Fruit fly (Drosophila melanogaster) whole organism, embryonic: ENCODE results near the gene NdufA3.

ENCODE experiments used
- Aef1 ChIP-seq: fragments of 200-800 bp; sonication (Bioruptor generic); IDR thresholded peaks from 3 replicates; pipeline ENCODE4 v1.3.6; 2022; ENCODE audit warnings: missing biosample characterization, missing genetic modification characterization
- B-H1 ChIP-seq: fragments of 200-800 bp; sonication (Bioruptor generic); IDR thresholded peaks from 3 replicates; pipeline ENCODE4 v1.3.6; 2022; ENCODE audit warnings: missing biosample characterization, missing genetic modification characterization
- Bgb ChIP-seq: fragments of 200-800 bp; sonication (Bioruptor generic); IDR thresholded peaks from 2 replicates; pipeline ENCODE4 v1.3.6; 2022; ENCODE audit warnings: missing biosample characterization, missing genetic modification characterization; ENCODE audit not compliant: partially characterized antibody
- CG10267 ChIP-seq: fragments of 200-800 bp; sonication (Bioruptor generic); optimal IDR thresholded peaks from 2 replicates; lab custom pipeline; 2018; ENCODE audit warnings: missing biosample characterization, mild to moderate bottlenecking, missing genetic modification characterization, moderate library complexity
- CG12942 ChIP-seq: fragments of 200-800 bp; sonication (Bioruptor generic); optimal IDR thresholded peaks from 3 replicates; lab custom pipeline; 2016; ENCODE audit warnings: missing biosample characterization, missing genetic modification characterization
- CG13624 ChIP-seq: fragments of 200-800 bp; sonication (Bioruptor generic); optimal IDR thresholded peaks from 2 replicates; lab custom pipeline; 2016; ENCODE audit warnings: missing biosample characterization, missing genetic modification characterization
- CG13775 ChIP-seq: fragments of 200-800 bp; sonication (Bioruptor generic); optimal IDR thresholded peaks from 3 replicates; lab custom pipeline; 2017; ENCODE audit warnings: missing biosample characterization, mild to moderate bottlenecking, missing genetic modification characterization
- CG14441 ChIP-seq: fragments of 200-800 bp; sonication (Bioruptor generic); IDR thresholded peaks from 2 replicates; pipeline ENCODE4 v1.3.6; 2022; ENCODE audit warnings: missing biosample characterization, missing genetic modification characterization
- CG2199 ChIP-seq: fragments of 200-800 bp; sonication (Bioruptor generic); IDR thresholded peaks from 3 replicates; pipeline ENCODE4 v1.3.6; 2022; ENCODE audit warnings: missing biosample characterization, missing genetic modification characterization
- CG2202 ChIP-seq: fragments of 200-800 bp; sonication (Bioruptor generic); optimal IDR thresholded peaks from 2 replicates; lab custom pipeline; 2018; ENCODE audit warnings: missing biosample characterization, mild to moderate bottlenecking, missing genetic modification characterization
- CG3065 ChIP-seq: fragments of 200-800 bp; sonication (Bioruptor generic); optimal IDR thresholded peaks from 2 replicates; lab custom pipeline; 2016; ENCODE audit warnings: missing biosample characterization, missing genetic modification characterization
- CG33213 ChIP-seq: fragments of 200-800 bp; sonication (Bioruptor generic); optimal IDR thresholded peaks from 3 replicates; lab custom pipeline; 2016; ENCODE audit warnings: missing biosample characterization, missing genetic modification characterization
- CG42726 ChIP-seq: fragments of 200-800 bp; sonication (Bioruptor generic); IDR thresholded peaks from 2 replicates; pipeline ENCODE4 v1.3.6; 2022; ENCODE audit warnings: missing biosample characterization, missing genetic modification characterization; ENCODE audit not compliant: partially characterized antibody
- CG4328 ChIP-seq: fragments of 200-800 bp; sonication (Bioruptor generic); optimal IDR thresholded peaks from 3 replicates; lab custom pipeline; 2017; ENCODE audit warnings: missing biosample characterization, missing genetic modification reagents, missing genetic modification characterization
- CG5245 ChIP-seq: fragments of 200-800 bp; sonication (Bioruptor generic); optimal IDR thresholded peaks from 3 replicates; lab custom pipeline; 2016; ENCODE audit warnings: missing biosample characterization, missing genetic modification characterization
- CG6683 ChIP-seq: fragments of 200-800 bp; sonication (Bioruptor generic); optimal IDR thresholded peaks from 2 replicates; lab custom pipeline; 2017; ENCODE audit warnings: missing biosample characterization, mild to moderate bottlenecking, missing genetic modification characterization, missing genetic modification reagents
- CG6813 ChIP-seq: fragments of 200-800 bp; sonication (Bioruptor generic); optimal IDR thresholded peaks from 2 replicates; lab custom pipeline; 2017; ENCODE audit warnings: missing biosample characterization, missing genetic modification characterization, mild to moderate bottlenecking, moderate library complexity, missing genetic modification reagents
- CG7556 ChIP-seq: fragments of 200-800 bp; sonication (Bioruptor generic); optimal IDR thresholded peaks from 2 replicates; lab custom pipeline; 2017; ENCODE audit warnings: missing biosample characterization, mild to moderate bottlenecking, missing genetic modification characterization
- CG8290 ChIP-seq, 3 experiments: fragments of 200-800 bp; sonication (Bioruptor generic); optimal IDR thresholded peaks; 2 replicates each; lab custom pipeline; 2016 to 2019; ENCODE audit warnings: missing biosample characterization in 3 of 3, missing genetic modification characterization in 3 of 3, mild to moderate bottlenecking in 2 of 3, moderate library complexity in 1 of 3
- CG8765 ChIP-seq: fragments of 200-800 bp; sonication (Bioruptor generic); IDR thresholded peaks from 2 replicates; pipeline ENCODE4 v1.3.6; 2022; ENCODE audit warnings: missing biosample characterization, missing genetic modification characterization
- CG8944 ChIP-seq: fragments of 200-800 bp; sonication (Bioruptor generic); optimal IDR thresholded peaks from 3 replicates; lab custom pipeline; 2016; ENCODE audit warnings: missing biosample characterization, missing genetic modification characterization
- CTCF ChIP-seq: fragments of 200-800 bp; sonication (Bioruptor generic); optimal IDR thresholded peaks from 2 replicates; lab custom pipeline; 2017; ENCODE audit warnings: missing biosample characterization, mild to moderate bottlenecking, missing genetic modification characterization, moderate library complexity
- E2f1 ChIP-seq: fragments of 200-800 bp; sonication (Bioruptor generic); IDR thresholded peaks from 2 replicates; pipeline ENCODE4 v1.3.6; 2022; ENCODE audit warnings: missing biosample characterization, missing genetic modification characterization
- Elba2 ChIP-seq: fragments of 200-800 bp; sonication (Bioruptor generic); optimal IDR thresholded peaks from 3 replicates; lab custom pipeline; 2016; ENCODE audit warnings: missing biosample characterization, missing genetic modification characterization
- Ets65A ChIP-seq: fragments of 200-800 bp; sonication (Bioruptor generic); peaks from one replicate; lab custom pipeline; 2016; ENCODE audit warnings: missing biosample characterization, missing genetic modification characterization
- MESR4 ChIP-seq: fragments of 200-800 bp; sonication (Bioruptor generic); optimal IDR thresholded peaks from 2 replicates; lab custom pipeline; 2018; ENCODE audit warnings: missing biosample characterization, mild to moderate bottlenecking, missing genetic modification characterization, moderate library complexity
- NC2α ChIP-seq: fragments of 200-800 bp; sonication (Bioruptor generic); optimal IDR thresholded peaks from 2 replicates; lab custom pipeline; 2016; ENCODE audit warnings: missing biosample characterization, missing genetic modification characterization
- Nf-YA ChIP-seq: fragments of 200-800 bp; sonication (Bioruptor generic); IDR thresholded peaks from 2 replicates; pipeline ENCODE4 v1.3.6; 2022; ENCODE audit warnings: missing biosample characterization, missing genetic modification characterization
- PHDP ChIP-seq: fragments of 200-800 bp; sonication (Bioruptor generic); optimal IDR thresholded peaks from 3 replicates; lab custom pipeline; 2018; ENCODE audit warnings: missing biosample characterization, mild to moderate bottlenecking, missing genetic modification characterization, moderate library complexity
- Pdp1 ChIP-seq, 2 experiments: fragments of 200-800 bp; sonication (Bioruptor generic); optimal IDR thresholded peaks; 3 replicates each; lab custom pipeline; 2016; ENCODE audit warnings: missing biosample characterization in 2 of 2, missing genetic modification characterization in 2 of 2, mild to moderate bottlenecking in 1 of 2, moderate library complexity in 1 of 2
- Sox100B ChIP-seq: fragments of 200-800 bp; sonication (Bioruptor generic); optimal IDR thresholded peaks from 3 replicates; lab custom pipeline; 2018; ENCODE audit warnings: missing biosample characterization, mild to moderate bottlenecking, missing genetic modification characterization
- Tbp ChIP-seq: fragments of >200 bp; optimal IDR thresholded peaks from 2 replicates; lab custom pipeline; 2018; ENCODE audit warnings: missing biosample characterization, missing genetic modification characterization
- Usf ChIP-seq: fragments of 200-800 bp; sonication (Bioruptor generic); optimal IDR thresholded peaks from 2 replicates; lab custom pipeline; 2017; ENCODE audit warnings: missing genotype, missing biosample characterization, missing genetic modification characterization
- Vsx1 ChIP-seq: fragments of 200-800 bp; sonication (Bioruptor generic); optimal IDR thresholded peaks from 2 replicates; lab custom pipeline; 2017; ENCODE audit warnings: missing biosample characterization, mild to moderate bottlenecking, missing genetic modification characterization, missing genetic modification reagents
- bbx ChIP-seq: fragments of 200-800 bp; sonication (Bioruptor generic); IDR thresholded peaks from 2 replicates; pipeline ENCODE4 v1.3.6; 2022; ENCODE audit warnings: missing biosample characterization, missing genetic modification characterization; ENCODE audit not compliant: partially characterized antibody
- cato ChIP-seq: fragments of 200-800 bp; sonication (Bioruptor generic); optimal IDR thresholded peaks from 2 replicates; lab custom pipeline; 2016; ENCODE audit warnings: missing biosample characterization, missing genetic modification characterization, borderline replicate concordance
- chif ChIP-seq, 2 experiments: fragments of 200-800 bp; sonication (Bioruptor generic); optimal IDR thresholded peaks; 3 replicates each; lab custom pipeline; 2016; ENCODE audit warnings: missing biosample characterization in 2 of 2, missing genetic modification characterization in 2 of 2
- chn ChIP-seq: fragments of 200-800 bp; sonication (Bioruptor generic); optimal IDR thresholded peaks from 2 replicates; lab custom pipeline; 2016; ENCODE audit warnings: missing biosample characterization, missing genetic modification characterization
- emc ChIP-seq: fragments of 200-800 bp; sonication (Bioruptor generic); optimal IDR thresholded peaks from 2 replicates; lab custom pipeline; 2016; ENCODE audit warnings: missing biosample characterization, missing genetic modification characterization
- en ChIP-seq: fragments of 200-800 bp; sonication (Bioruptor generic); optimal IDR thresholded peaks from 2 replicates; lab custom pipeline; 2016; ENCODE audit warnings: missing biosample characterization, missing genetic modification characterization
- ewg ChIP-seq: fragments of 200-800 bp; sonication (Bioruptor generic); optimal IDR thresholded peaks from 3 replicates; lab custom pipeline; 2017; ENCODE audit warnings: mild to moderate bottlenecking, missing biosample characterization, missing genetic modification reagents, missing genetic modification characterization
- grau ChIP-seq: fragments of 200-800 bp; optimal IDR thresholded peaks from 3 replicates; lab custom pipeline; 2019; ENCODE audit warnings: missing biosample characterization, mild to moderate bottlenecking, missing genetic modification characterization, moderate library complexity
- lilli ChIP-seq: fragments of 200-800 bp; sonication (Bioruptor generic); optimal IDR thresholded peaks from 3 replicates; lab custom pipeline; 2016; ENCODE audit warnings: missing biosample characterization, missing genetic modification characterization
- pb ChIP-seq: fragments of 200-800 bp; sonication (Bioruptor generic); optimal IDR thresholded peaks from 3 replicates; lab custom pipeline; 2016; ENCODE audit warnings: missing biosample characterization, missing genetic modification characterization
- phol ChIP-seq: fragments of 200-800 bp; sonication (Bioruptor generic); optimal IDR thresholded peaks from 3 replicates; lab custom pipeline; 2018; ENCODE audit warnings: missing biosample characterization, mild to moderate bottlenecking, missing genetic modification characterization, moderate library complexity
- scrt ChIP-seq: fragments of 200-800 bp; sonication (Bioruptor generic); optimal IDR thresholded peaks from 2 replicates; lab custom pipeline; 2018; ENCODE audit warnings: missing biosample characterization, mild to moderate bottlenecking, missing genetic modification characterization, moderate library complexity
- trem ChIP-seq: fragments of 200-800 bp; optimal IDR thresholded peaks from 3 replicates; lab custom pipeline; 2019; ENCODE audit warnings: missing biosample characterization, mild to moderate bottlenecking, missing genetic modification characterization, moderate library complexity
- vfl ChIP-seq: fragments of 200-800 bp; sonication (Bioruptor generic); optimal IDR thresholded peaks from 2 replicates; lab custom pipeline; 2016; ENCODE audit warnings: missing biosample characterization, missing genetic modification characterization
- wek ChIP-seq: fragments of 200-800 bp; sonication (Bioruptor generic); optimal IDR thresholded peaks from 3 replicates; lab custom pipeline; 2018; ENCODE audit warnings: missing biosample characterization, mild to moderate bottlenecking, missing genetic modification characterization, moderate library complexity
- wor ChIP-seq: fragments of 200-800 bp; sonication (Bioruptor generic); IDR thresholded peaks from 2 replicates; pipeline ENCODE4 v1.3.6; 2022; ENCODE audit warnings: missing biosample characterization, missing genetic modification characterization
- zf30C ChIP-seq: fragments of 200-800 bp; sonication (Bioruptor generic); optimal IDR thresholded peaks from 3 replicates; lab custom pipeline; 2018; ENCODE audit warnings: missing biosample characterization, mild to moderate bottlenecking, missing genetic modification characterization

The NdufA3 gene

DNA sequence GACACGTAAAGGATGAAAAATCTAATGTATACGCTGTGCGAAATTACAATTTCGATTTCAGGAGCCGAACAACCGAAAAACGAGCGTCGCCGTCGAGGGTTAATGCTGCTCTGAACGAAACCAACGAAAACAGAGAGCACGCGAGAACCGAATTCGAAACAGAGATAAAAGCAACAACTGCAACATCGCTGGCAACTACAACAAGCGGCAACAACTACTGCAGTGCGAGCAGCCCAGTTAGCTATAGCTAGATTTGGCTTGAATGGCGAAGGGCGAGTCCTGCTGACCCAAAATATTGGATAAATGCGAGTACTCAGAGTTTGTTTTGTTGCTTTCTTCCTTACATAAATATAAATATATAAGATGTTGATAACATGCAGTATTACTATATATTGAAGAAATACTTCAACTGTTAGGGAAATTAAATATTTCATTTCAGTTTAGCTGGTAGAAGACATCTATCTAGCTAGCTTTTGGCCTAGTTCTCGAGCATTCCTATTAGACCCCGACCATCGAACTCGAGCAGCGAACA is 24.9 kb downstream of the NdufA3 start, which contains the start of gene fend (continued):
- TF ChIP-seq Tbp (GFP tag; lab: Kevin White, UChicago): peak; percentile 90
- TF ChIP-seq PHDP (tag; lab: Kevin White, UChicago): peak; percentile 25
- TF ChIP-seq NC2α: no peak
- TF ChIP-seq CG14441 (GFP tag; lab: Robert Waterston, UW): no peak
- no peak for TF ChIP-seq CG2202 (tag; lab: Kevin White, UChicago)
- TF ChIP-seq CG13775 (GFP tag; lab: Kevin White, UChicago): peak; percentile 24
- peak; percentile 42 for TF ChIP-seq zf30C
- no peak for TF ChIP-seq CG3065 (GFP tag; lab: Kevin White, UChicago)
- peak; percentile 61 for TF ChIP-seq grau (tag; lab: Kevin White, UChicago)
- TF ChIP-seq trem (tag; lab: Kevin White, UChicago): peak; percentile 23
- no peak for TF ChIP-seq en
- no peak for TF ChIP-seq bbx
- peak; percentile 46 for TF ChIP-seq phol (tag; lab: Kevin White, UChicago)
- no peak for TF ChIP-seq Usf (GFP tag; lab: Kevin White, UChicago)
- TF ChIP-seq CG5245 (GFP tag; lab: Kevin White, UChicago): no peak
- no peak for TF ChIP-seq CG13624 (GFP tag; lab: Kevin White, UChicago)
- no peak for TF ChIP-seq CG6683 (GFP tag; lab: Kevin White, UChicago)
- no peak for TF ChIP-seq CG12942 (GFP tag; lab: Kevin White, UChicago)
- no peak for TF ChIP-seq E2f1 (GFP tag; lab: Robert Waterston, UW)
- no peak for TF ChIP-seq Pdp1 (GFP tag; optimal IDR thresholded peaks at IDR 0.05; lab: Kevin White, UChicago)
- TF ChIP-seq CG7556 (GFP tag; lab: Kevin White, UChicago): peak; percentile 62
- TF ChIP-seq emc (GFP tag; lab: Kevin White, UChicago): no peak
- TF ChIP-seq Ets65A (GFP tag; lab: Kevin White, UChicago): no peak
- no peak for TF ChIP-seq Bgb (GFP tag; lab: Robert Waterston, UW)
- TF ChIP-seq Nf-YA (GFP tag; lab: Robert Waterston, UW): no peak
- no peak for TF ChIP-seq CG8765
- TF ChIP-seq Sox100B (GFP tag; lab: Kevin White, UChicago): peak; percentile 49
- TF ChIP-seq CG8944 (GFP tag; lab: Kevin White, UChicago): no peak
- no peak for TF ChIP-seq Elba2 (GFP tag; lab: Kevin White, UChicago)
- TF ChIP-seq cato (GFP tag; lab: Kevin White, UChicago): no peak
- no peak for TF ChIP-seq chn (GFP tag; lab: Kevin White, UChicago)
- no peak for TF ChIP-seq CG4328
- no peak for TF ChIP-seq vfl (GFP tag; lab: Kevin White, UChicago)
- TF ChIP-seq CG8290 (GFP tag; optimal IDR thresholded peaks at IDR 0.05; lab: Kevin White, UChicago): peak; percentile 11
- TF ChIP-seq CG8290 (tag; optimal IDR thresholded peaks at IDR 0.05; lab: Kevin White, UChicago): no peak
- TF ChIP-seq Aef1 (GFP tag; lab: Robert Waterston, UW): peak; percentile 33; the same call in 2 of the 3 replicates
- no peak for TF ChIP-seq Vsx1 (GFP tag; lab: Kevin White, UChicago)
- peak; percentile 10 for TF ChIP-seq lilli (GFP tag; lab: Kevin White, UChicago)
- TF ChIP-seq scrt (GFP tag; lab: Kevin White, UChicago): peak; percentile 35
- TF ChIP-seq CG42726 (GFP tag; lab: Robert Waterston, UW): no peak
- peak; percentile 9 for TF ChIP-seq ewg (GFP tag; lab: Kevin White, UChicago)
- TF ChIP-seq wek: no peak
- no peak for TF ChIP-seq pb (GFP tag; lab: Kevin White, UChicago)
- TF ChIP-seq CTCF: no peak
- TF ChIP-seq CG33213 (GFP tag; lab: Kevin White, UChicago): no peak
- no peak for TF ChIP-seq wor (GFP tag; lab: Robert Waterston, UW)
- TF ChIP-seq CG2199: no peak
- no peak for TF ChIP-seq chif (GFP tag; optimal IDR thresholded peaks at IDR 0.05; lab: Kevin White, UChicago)
- peak; percentile 46 for TF ChIP-seq CG10267 (tag; lab: Kevin White, UChicago)
- TF ChIP-seq B-H1 (GFP tag; lab: Robert Waterston, UW): no peak
- no peak for TF ChIP-seq MESR4 (GFP tag; lab: Kevin White, UChicago)
- no peak for TF ChIP-seq CG6813
